Worm (Caenorhabditis elegans) whole organism, L4/young adult: ENCODE measurements around the gene F45D3.4.

Experiments
- W03F9.2 ChIP-seq: fragments of 150-350 bp; optimal IDR thresholded peaks from 2 replicates; lab custom pipeline; 2014; ENCODE audit warnings: missing biosample characterization, missing genetic modification characterization
- dao-5 ChIP-seq: sonication (generic microtip); optimal IDR thresholded peaks from 2 replicates; lab custom pipeline; 2016; ENCODE audit warnings: missing genotype, missing genetic modification characterization, moderate library complexity, missing compliant biosample characterization
- him-1 ChIP-seq: sonication (generic microtip); optimal IDR thresholded peaks from 2 replicates; lab custom pipeline; 2016; ENCODE audit warnings: missing genotype, missing genetic modification reagents, missing genetic modification characterization, missing compliant biosample characterization

The F45D3.4 gene

DNA sequence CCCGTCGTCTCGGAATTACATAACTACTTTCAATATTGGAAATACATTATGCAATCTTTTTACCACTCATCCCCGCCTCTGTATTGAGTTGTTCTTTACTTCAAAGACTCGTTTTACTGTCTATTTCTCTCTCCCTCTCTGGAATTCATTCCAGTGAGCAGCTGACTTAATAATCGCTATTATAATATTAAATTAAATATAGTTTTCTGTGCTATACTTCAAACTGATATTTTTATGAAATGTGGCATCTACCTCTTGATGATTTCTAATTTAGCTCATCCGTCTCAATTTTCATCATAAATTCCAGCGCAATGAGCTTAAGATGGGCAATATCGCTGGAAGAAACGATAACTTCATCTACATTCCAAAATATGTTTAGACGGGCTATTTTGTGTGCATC is 49.5 kb downstream of the F45D3.4 start, which contains the start of gene T28H10.1:
T28H10.1 (plus strand) TSS at position 301 of the 400 bp plus-strand sequence.
- TF ChIP-seq him-1 (tag; lab: Kevin White, UChicago): no peak
- no peak for TF ChIP-seq dao-5
- TF ChIP-seq W03F9.2 (tag; lab: Kevin White, UChicago): no peak
